Worm (Caenorhabditis elegans): ENCODE measurements around the gene nlp-14.
A peak's percentile ranks its signal among the peaks of the same experiment; 100 is the strongest.

nlp-14 gene

DNA sequence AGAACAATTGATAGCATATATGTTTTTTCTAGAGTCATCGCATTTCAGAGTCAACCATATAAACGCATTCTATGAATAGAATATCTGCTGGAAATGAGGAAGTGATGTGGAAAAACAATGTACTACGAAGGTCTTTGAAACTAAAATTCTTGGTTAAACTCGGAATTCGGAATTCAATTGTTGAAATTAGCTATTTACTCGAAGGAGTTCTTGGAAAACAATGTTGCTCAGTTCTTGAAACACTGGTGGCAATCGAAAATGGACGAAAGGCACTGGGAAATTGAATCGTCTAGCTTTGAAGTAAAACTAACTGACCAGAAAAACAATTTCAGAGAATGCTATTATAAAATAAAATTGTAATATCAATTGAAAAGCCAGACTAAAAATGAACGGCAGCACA, 7.1 kb upstream of the nlp-14 start:
- TF ChIP-seq aptf-3 (GFP tag; IDR thresholded peaks at IDR 0.05) (no peak), madf-6 (GFP tag; IDR thresholded peaks at IDR 0.05) (no peak), lag-1 (GFP tag; IDR thresholded peaks at IDR 0.05) (no peak), T26A5.8 (tag; optimal IDR thresholded peaks at IDR 0.05) (no peak), F49E8.2 (tag; optimal IDR thresholded peaks at IDR 0.05; ENCODE audit: insufficient read depth) (no peak), pbrm-1 (GFP tag; IDR thresholded peaks at IDR 0.05) (no peak), nfya-1 (tag; optimal IDR thresholded peaks at IDR 0.05; ENCODE audit: borderline replicate concordance, insufficient read depth) (no peak), lsl-1 (GFP tag; optimal IDR thresholded peaks at IDR 0.05) (no peak), zim-3 (tag; optimal IDR thresholded peaks at IDR 0.05) (no peak), mel-28 (tag; optimal IDR thresholded peaks at IDR 0.05; ENCODE audit: borderline replicate concordance) (no peak), nfyb-1 (GFP tag; IDR thresholded peaks at IDR 0.05) (no peak), unc-62 (GFP tag; optimal IDR thresholded peaks at IDR 0.05) (no peak), T07F8.4 (tag; optimal IDR thresholded peaks at IDR 0.05) (no peak)

DNA sequence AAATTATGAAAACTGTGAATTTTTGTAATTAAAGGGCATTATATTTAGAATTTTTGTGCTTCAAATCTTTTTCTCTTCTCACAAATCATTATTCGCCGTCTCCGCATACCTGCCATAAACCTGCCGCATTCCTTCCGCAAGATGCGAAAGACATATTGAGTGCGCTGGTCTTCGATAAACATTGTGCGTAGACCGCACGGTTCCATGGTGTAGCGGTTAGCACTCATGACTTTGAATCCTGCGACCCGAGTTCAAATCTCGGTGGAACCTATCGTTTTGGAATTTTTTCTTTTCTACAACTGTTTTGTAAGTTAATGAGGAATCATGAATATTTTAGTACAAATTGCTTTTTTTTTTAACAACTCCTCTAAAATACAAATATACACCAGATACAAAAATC, 6.2 kb upstream of the nlp-14 start:
- peak; percentile 60 for TF ChIP-seq die-1 (tag; optimal IDR thresholded peaks at IDR 0.05)
- TF ChIP-seq D2030.7 (GFP tag; IDR thresholded peaks at IDR 0.05), result peak; percentile 50
- TF ChIP-seq egrh-3 (GFP tag; IDR thresholded peaks at IDR 0.05), result no peak
- no peak for TF ChIP-seq repo-1 (tag; optimal IDR thresholded peaks at IDR 0.05)
- peak; percentile 90 for TF ChIP-seq lin-26 (GFP tag; IDR thresholded peaks at IDR 0.05)
- TF ChIP-seq xnd-1 (tag; optimal IDR thresholded peaks at IDR 0.05), result no peak
- TF ChIP-seq him-1 (tag; optimal IDR thresholded peaks at IDR 0.05), result peak; percentile 50
- TF ChIP-seq ama-1 (optimal IDR thresholded peaks at IDR 0.05), result no peak
- peak in 1 of 2 experiments; percentile 72 for TF ChIP-seq ama-1 (GFP tag; optimal IDR thresholded peaks at IDR 0.05)
- peak; percentile 49 for TF ChIP-seq nhr-90 (tag; optimal IDR thresholded peaks at IDR 0.05)
- no peak for TF ChIP-seq nfya-2 (GFP tag; IDR thresholded peaks at IDR 0.05)
- TF ChIP-seq C06A6.2 (GFP tag; conservative IDR thresholded peaks at IDR 0.05), result no peak
- peak; percentile 40 for TF ChIP-seq ztf-18 (tag; optimal IDR thresholded peaks at IDR 0.05)
- no peak for TF ChIP-seq rec-8 (tag; optimal IDR thresholded peaks at IDR 0.05)
- TF ChIP-seq let-526 (GFP tag; IDR thresholded peaks at IDR 0.05), result no peak
- TF ChIP-seq Y56A3A.18 (GFP tag; IDR thresholded peaks at IDR 0.05), result no peak
- TF ChIP-seq mxl-1 (tag; optimal IDR thresholded peaks at IDR 0.05), result no peak
- 0 out of 2 replicates have a peak, but pooled peaks have one; percentile 26 for TF ChIP-seq hmg-20 (GFP tag; IDR thresholded peaks at IDR 0.05)
- no peak for TF ChIP-seq ceh-91 (GFP tag; IDR thresholded peaks at IDR 0.05)
- TF ChIP-seq tbp1 (GFP tag; optimal IDR thresholded peaks at IDR 0.05), result peak; percentile 91
- peak; percentile 4 for TF ChIP-seq F23B12.7 (tag; optimal IDR thresholded peaks at IDR 0.05; ENCODE audit: insufficient read depth)
- TF ChIP-seq hlh-26 (GFP tag; conservative IDR thresholded peaks at IDR 0.05), result no peak
- no peak for TF ChIP-seq B0019.2 (GFP tag; conservative IDR thresholded peaks at IDR 0.05)
- TF ChIP-seq ZK185.1 (tag; optimal IDR thresholded peaks at IDR 0.05; ENCODE audit: poor library complexity, severe bottlenecking), result peak; percentile 3
- no peak for TF ChIP-seq Y95B8A.8 (GFP tag; IDR thresholded peaks at IDR 0.05)
- peak; percentile 44 for TF ChIP-seq snpc-4 (GFP tag; optimal IDR thresholded peaks at IDR 0.05)
- no peak for TF ChIP-seq snpc-4 (tag; optimal IDR thresholded peaks at IDR 0.05)
- TF ChIP-seq snpc-1.3 (tag; optimal IDR thresholded peaks at IDR 0.05; ENCODE audit: insufficient read depth), result peak; percentile 27
- TF ChIP-seq pbrm-1 (GFP tag; IDR thresholded peaks at IDR 0.05), result peak; percentile 66
- TF ChIP-seq mes-4 (tag; optimal IDR thresholded peaks at IDR 0.05), result no peak
- TF ChIP-seq madf-10 (tag; optimal IDR thresholded peaks at IDR 0.05), result peak; percentile 27
- no peak for TF ChIP-seq dpff-1 (tag; optimal IDR thresholded peaks at IDR 0.05)
- TF ChIP-seq let-607 (tag; optimal IDR thresholded peaks at IDR 0.05), result no peak
- no peak for TF ChIP-seq lin-54 (GFP tag; optimal IDR thresholded peaks at IDR 0.05)
- TF ChIP-seq F57C9.4 (tag; optimal IDR thresholded peaks at IDR 0.05), result no peak
- TF ChIP-seq rpc-1 (optimal IDR thresholded peaks at IDR 0.05), result peak; percentile 68
- TF ChIP-seq rpc-1 (tag; optimal IDR thresholded peaks at IDR 0.05), result peak; percentile 90

Measured in whole organism, young adult.